Worm (Caenorhabditis elegans) whole organism, young adult: ENCODE results near the gene K10C9.7.

Source experiments
- F39B2.1 ChIP-seq: fragments of 200-800 bp; sonication (Bioruptor generic); IDR thresholded peaks from 2 replicates; pipeline ENCODE4 v1.3.6; 2022; ENCODE audit warnings: missing genetic modification reagents, missing genetic modification characterization, missing compliant biosample characterization
- F49E8.2 ChIP-seq: sonication (generic microtip); optimal IDR thresholded peaks from 3 replicates; lab custom pipeline; 2017; ENCODE audit warnings: missing genetic modification characterization, mild to moderate bottlenecking, missing compliant biosample characterization, antibody characterized with exemption, moderate library complexity; ENCODE audit not compliant: insufficient read depth
- K11D2.4 ChIP-seq: fragments of 200-800 bp; sonication (Bioruptor generic); IDR thresholded peaks from 2 replicates; pipeline ENCODE4 v1.3.6; 2022; ENCODE audit warnings: missing genetic modification reagents, missing genetic modification characterization, missing compliant biosample characterization
- Y67H2A.10 ChIP-seq: fragments of 200-800 bp; sonication (Bioruptor generic); conservative IDR thresholded peaks from 2 replicates; pipeline ENCODE4 v1.3.6; 2022; ENCODE audit warnings: missing genetic modification reagents, missing genetic modification characterization, missing compliant biosample characterization
- ets-4 ChIP-seq: fragments of 200-800 bp; sonication (Bioruptor generic); optimal IDR thresholded peaks from 2 replicates; lab custom pipeline; 2018; ENCODE audit warnings: mild to moderate bottlenecking, missing genetic modification characterization, missing compliant biosample characterization
- nhr-27 ChIP-seq: fragments of 200-800 bp; sonication (Bioruptor generic); optimal IDR thresholded peaks from 2 replicates; lab custom pipeline; 2018; ENCODE audit warnings: mild to moderate bottlenecking, missing genetic modification characterization, moderate library complexity, missing compliant biosample characterization

ce11 chrV:1048482-1048881, 18.9 kb downstream of the K10C9.7 start, which contains the start of gene nra-4:
- TF ChIP-seq ets-4 (GFP tag; lab: Kevin White, UChicago) (no peak), nhr-27 (no peak), Y67H2A.10 (GFP tag; lab: Robert Waterston, UW) (no peak), F49E8.2 (tag; lab: Kevin White, UChicago) (no peak), K11D2.4 (GFP tag; lab: Robert Waterston, UW) (no peak), F39B2.1 (GFP tag; lab: Robert Waterston, UW) (no peak)
